Worm (Caenorhabditis elegans) whole organism, mixed stage, embryonic: Measurements from ENCODE around the gene F55G7.4.
A peak's percentile ranks its signal among the peaks of the same experiment; 100 is the strongest.

Source experiments
- M03D4.4 ChIP-seq: sonication (generic microtip); optimal IDR thresholded peaks from 2 replicates; lab custom pipeline; 2017; ENCODE audit warnings: mild to moderate bottlenecking, missing genetic modification characterization, missing compliant biosample characterization
- bed-3 ChIP-seq: fragments of 200-800 bp; sonication (Bioruptor generic); optimal IDR thresholded peaks from 3 replicates; lab custom pipeline; 2018; ENCODE audit warnings: mild to moderate bottlenecking, missing genetic modification characterization, moderate library complexity, missing compliant biosample characterization
- blmp-1 ChIP-seq: fragments of 150-350 bp; optimal IDR thresholded peaks from 2 replicates; lab custom pipeline; 2014; ENCODE audit warnings: missing biosample characterization, missing genetic modification characterization
- ceh-39 ChIP-seq: fragments of 150-350 bp; optimal IDR thresholded peaks from 2 replicates; lab custom pipeline; 2014; ENCODE audit warnings: missing biosample characterization, missing genetic modification characterization
- ces-1 ChIP-seq: fragments of 150-350 bp; optimal IDR thresholded peaks from 2 replicates; lab custom pipeline; 2014; ENCODE audit warnings: missing biosample characterization, missing genetic modification reagents, missing genetic modification characterization
- cnd-1 ChIP-seq: fragments of 200-800 bp; sonication (Bioruptor generic); optimal IDR thresholded peaks from 2 replicates; lab custom pipeline; 2018; ENCODE audit warnings: mild to moderate bottlenecking, missing genetic modification characterization, missing compliant biosample characterization
- drap-1 ChIP-seq: fragments of 200-800 bp; sonication (Bioruptor generic); optimal IDR thresholded peaks from 3 replicates; lab custom pipeline; 2018; ENCODE audit warnings: mild to moderate bottlenecking, missing genetic modification characterization, missing compliant biosample characterization
- elt-1 ChIP-seq: sonication (generic microtip); optimal IDR thresholded peaks from 2 replicates; lab custom pipeline; 2017; ENCODE audit warnings: missing genetic modification characterization, mild to moderate bottlenecking, missing compliant biosample characterization, antibody characterized with exemption, moderate library complexity, borderline replicate concordance; ENCODE audit not compliant: insufficient read depth
- elt-3 ChIP-seq: fragments of 150-350 bp; optimal IDR thresholded peaks from 2 replicates; lab custom pipeline; 2014; ENCODE audit warnings: missing biosample characterization, missing genetic modification characterization
- flh-1 ChIP-seq: fragments of 200-800 bp; sonication (Bioruptor generic); optimal IDR thresholded peaks from 2 replicates; lab custom pipeline; 2018; ENCODE audit warnings: mild to moderate bottlenecking, missing genetic modification characterization, moderate library complexity, missing compliant biosample characterization
- ham-2 ChIP-seq: fragments of 200-800 bp; sonication (Bioruptor generic); optimal IDR thresholded peaks from 2 replicates; lab custom pipeline; 2018; ENCODE audit warnings: mild to moderate bottlenecking, missing genetic modification characterization, missing compliant biosample characterization
- hlh-1 ChIP-seq: fragments of 150-350 bp; optimal IDR thresholded peaks from 2 replicates; lab custom pipeline; 2014; ENCODE audit warnings: missing biosample characterization, missing genetic modification reagents, missing genetic modification characterization
- lin-32 ChIP-seq: fragments of 200-800 bp; sonication (Bioruptor generic); optimal IDR thresholded peaks from 2 replicates; lab custom pipeline; 2018; ENCODE audit warnings: mild to moderate bottlenecking, missing genetic modification characterization, missing compliant biosample characterization
- lsy-2 ChIP-seq: fragments of 150-350 bp; optimal IDR thresholded peaks from 2 replicates; lab custom pipeline; 2014; ENCODE audit warnings: missing biosample characterization, missing genetic modification characterization
- mep-1 ChIP-seq: fragments of 150-350 bp; optimal IDR thresholded peaks from 2 replicates; lab custom pipeline; 2017; ENCODE audit warnings: missing biosample characterization, missing genetic modification reagents, missing genetic modification characterization, inconsistent platforms
- mls-2 ChIP-seq: sonication (generic microtip); optimal IDR thresholded peaks from 2 replicates; lab custom pipeline; 2016; ENCODE audit warnings: mild to moderate bottlenecking, missing genetic modification characterization, moderate library complexity, missing compliant biosample characterization
- nhr-237 ChIP-seq: fragments of 150-350 bp; optimal IDR thresholded peaks from 2 replicates; lab custom pipeline; 2014; ENCODE audit warnings: missing biosample characterization, missing genetic modification characterization
- nhr-76 ChIP-seq: sonication (generic microtip); optimal IDR thresholded peaks from 2 replicates; lab custom pipeline; 2017; ENCODE audit warnings: missing biosample characterization, missing genetic modification characterization
- pha-4 ChIP-seq: fragments of 150-350 bp; optimal IDR thresholded peaks from 2 replicates; lab custom pipeline; 2018; ENCODE audit warnings: missing biosample characterization, missing genetic modification reagents, missing genetic modification characterization
- sem-2 ChIP-seq: fragments of 200-800 bp; sonication (Bioruptor generic); optimal IDR thresholded peaks from 2 replicates; lab custom pipeline; 2018; ENCODE audit warnings: mild to moderate bottlenecking, missing genetic modification characterization, missing compliant biosample characterization
- snpc-4 ChIP-seq: fragments of 150-350 bp; optimal IDR thresholded peaks from 2 replicates; lab custom pipeline; 2014; ENCODE audit warnings: missing biosample characterization, missing genetic modification characterization
- sptf-1 ChIP-seq: sonication (generic microtip); optimal IDR thresholded peaks from 2 replicates; lab custom pipeline; 2017; ENCODE audit warnings: mild to moderate bottlenecking, missing genetic modification characterization, moderate library complexity, missing compliant biosample characterization
- tbx-8 ChIP-seq: fragments of 200-800 bp; sonication (Bioruptor generic); optimal IDR thresholded peaks from 2 replicates; lab custom pipeline; 2018; ENCODE audit warnings: mild to moderate bottlenecking, missing genetic modification characterization, moderate library complexity, missing compliant biosample characterization
- unc-39 ChIP-seq: fragments of 150-350 bp; optimal IDR thresholded peaks from 2 replicates; lab custom pipeline; 2014; ENCODE audit warnings: missing biosample characterization, missing genetic modification characterization
- unc-62 ChIP-seq: fragments of 150-350 bp; optimal IDR thresholded peaks from 2 replicates; lab custom pipeline; 2014; ENCODE audit warnings: missing biosample characterization, missing genetic modification reagents, missing genetic modification characterization
- zip-8 ChIP-seq: fragments of 150-350 bp; optimal IDR thresholded peaks from 2 replicates; lab custom pipeline; 2014; ENCODE audit warnings: missing biosample characterization, missing genetic modification characterization
- ztf-11 ChIP-seq: fragments of 150-350 bp; optimal IDR thresholded peaks from 2 replicates; lab custom pipeline; 2014; ENCODE audit warnings: missing biosample characterization, missing genetic modification characterization

The F55G7.4 gene

DNA sequence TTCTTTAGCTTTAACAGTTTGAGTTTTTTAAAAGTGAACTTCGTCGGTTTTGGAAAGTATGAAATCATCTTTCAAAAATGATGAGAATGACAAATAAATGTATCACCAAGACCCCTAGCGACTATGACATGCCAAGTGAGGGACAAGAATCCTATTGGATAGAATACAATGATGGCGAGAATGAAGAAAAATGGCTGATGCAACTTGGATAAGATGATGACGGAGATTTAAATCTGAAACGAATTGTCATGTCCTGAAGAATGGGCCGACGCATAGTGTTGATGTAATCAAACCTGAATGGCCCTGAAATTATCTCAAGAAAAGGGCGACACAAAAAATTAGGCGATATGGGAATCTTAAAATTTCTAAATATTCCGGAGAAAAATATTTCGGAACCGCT lies 36.0 kb downstream of the F55G7.4 start:
- peak; percentile 91 for TF ChIP-seq elt-1 (tag; lab: Kevin White, UChicago)
- TF ChIP-seq unc-62, result peak; percentile 21
- no peak for TF ChIP-seq lin-32
- TF ChIP-seq, all 35 proteins: peak for 2

ce11 chrX:11964555-11964954 lies 36.9 kb downstream of the F55G7.4 start:
- TF ChIP-seq ham-2 (no peak), unc-39 (tag; lab: Kevin White, UChicago) (no peak), mls-2 (no peak), M03D4.4 (tag; lab: Kevin White, UChicago) (no peak)
- TF ChIP-seq, all 35 proteins: peak for 0

DNA sequence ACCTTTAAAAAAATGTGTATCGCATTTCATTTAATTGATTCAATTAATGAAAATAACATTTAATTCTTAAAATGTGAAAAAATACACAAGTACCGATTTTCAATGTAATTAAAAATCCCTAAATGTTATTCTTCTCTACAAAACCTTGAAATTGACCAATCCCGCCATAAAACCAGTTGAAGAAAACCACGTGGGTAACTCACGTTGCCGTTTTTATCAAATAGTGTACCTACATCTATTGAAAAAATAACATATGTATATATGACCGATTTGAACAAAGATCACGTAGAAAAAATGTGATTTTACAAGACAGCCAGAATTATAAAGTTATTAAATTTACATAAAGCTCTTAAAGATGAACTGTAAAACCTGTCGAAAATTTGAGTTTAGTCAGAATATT lies 37.5 kb downstream of the F55G7.4 start:
- TF ChIP-seq tbx-8 (no peak), ztf-11 (tag; lab: Kevin White, UChicago) (no peak), snpc-4 (tag; lab: Kevin White, UChicago) (no peak), ces-1 (GFP tag; lab: Kevin White, UChicago) (no peak), pha-4 (tag; lab: Kevin White, UChicago) (no peak), nhr-76 (no peak), hlh-1 (tag; lab: Kevin White, UChicago) (no peak)

- TF ChIP-seq elt-1 (tag; lab: Kevin White, UChicago) (peak; percentile 75), nhr-237 (tag; lab: Kevin White, UChicago) (no peak)
Observed at ce11 chrX:11965663-11966304, 38.1 kb downstream of the F55G7.4 start, which contains the start of gene sams-1. Gene sams-1, plus strand, starts transcription at chrX:11965962.

ce11 chrX:11967034-11967433 lies 39.3 kb downstream of the F55G7.4 start:
- TF ChIP-seq blmp-1 (tag; lab: Kevin White, UChicago), result no peak
- no peak for TF ChIP-seq ztf-11 (tag; lab: Kevin White, UChicago)
- no peak for TF ChIP-seq mep-1
- no peak for TF ChIP-seq lsy-2 (tag; lab: Kevin White, UChicago)
- TF ChIP-seq elt-1 (tag; lab: Kevin White, UChicago), result no peak
- no peak for TF ChIP-seq mls-2
- no peak for TF ChIP-seq unc-39 (tag; lab: Kevin White, UChicago)
- TF ChIP-seq pha-4 (tag; lab: Kevin White, UChicago), result no peak
- TF ChIP-seq elt-3, result no peak
- TF ChIP-seq bed-3, result no peak
- TF ChIP-seq flh-1, result no peak
- TF ChIP-seq sem-2 (GFP tag; lab: Kevin White, UChicago), result no peak
- TF ChIP-seq unc-62, result no peak

DNA sequence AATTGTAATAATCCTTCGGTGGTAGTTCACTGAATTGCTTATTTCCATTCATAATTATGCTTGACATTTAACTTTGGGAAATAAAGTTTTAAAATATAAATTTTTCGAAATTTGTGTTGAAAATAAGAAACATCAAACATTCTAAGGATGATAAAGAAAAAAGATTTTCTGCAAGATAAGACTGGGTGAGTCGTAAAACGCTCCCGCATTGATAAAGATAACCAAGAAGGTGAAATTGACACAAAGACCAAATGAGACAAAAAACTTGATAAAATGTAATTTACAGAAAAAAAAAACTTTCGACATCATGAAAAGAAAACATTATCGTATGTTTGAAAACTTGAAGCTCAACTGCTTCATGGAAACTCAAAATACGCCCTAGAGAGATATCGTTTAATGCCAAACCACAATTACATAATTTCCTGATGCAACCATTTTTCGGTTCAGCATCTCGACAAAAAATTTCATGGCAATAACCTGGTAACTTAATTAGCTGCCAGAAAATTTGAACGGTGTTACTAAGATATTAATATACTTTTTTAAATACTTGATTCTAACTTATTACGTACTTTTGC lies 40.4 kb downstream of the F55G7.4 start:
- TF ChIP-seq ceh-39 (tag; lab: Kevin White, UChicago) (no peak), elt-1 (tag; lab: Kevin White, UChicago) (no peak)

DNA sequence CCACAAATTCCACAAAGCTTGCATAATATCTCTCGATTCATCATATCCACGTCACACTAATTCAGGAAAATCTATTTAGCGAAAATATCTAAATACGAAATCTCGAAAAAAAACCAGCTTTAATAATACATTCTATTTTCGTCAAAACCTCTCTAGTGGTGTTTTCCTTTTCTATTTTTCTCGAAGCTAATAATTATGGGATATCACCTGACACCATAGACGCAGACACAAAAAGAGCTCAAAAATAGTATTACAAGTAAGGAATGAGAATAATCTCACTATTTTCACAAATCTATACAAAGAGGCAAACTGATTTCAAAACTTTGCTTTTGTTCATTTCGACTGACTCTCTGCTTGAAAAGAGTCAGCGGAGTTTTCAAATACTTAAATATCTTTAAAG lies 41.4 kb downstream of the F55G7.4 start:
- TF ChIP-seq sem-2 (GFP tag; lab: Kevin White, UChicago) (no peak), cnd-1 (tag; lab: Kevin White, UChicago) (no peak), ztf-11 (tag; lab: Kevin White, UChicago) (no peak), elt-1 (tag; lab: Kevin White, UChicago) (no peak), zip-8 (tag; lab: Kevin White, UChicago) (no peak), flh-1 (no peak), ham-2 (no peak), sptf-1 (no peak), ces-1 (GFP tag; lab: Kevin White, UChicago) (no peak), drap-1 (no peak), pha-4 (tag; lab: Kevin White, UChicago) (no peak), nhr-76 (no peak), unc-39 (tag; lab: Kevin White, UChicago) (no peak), M03D4.4 (tag; lab: Kevin White, UChicago) (no peak), ceh-39 (tag; lab: Kevin White, UChicago) (no peak)
